Worm (Caenorhabditis elegans) whole organism, L4 larva: ENCODE data around the gene mnr-1.

Source experiments
- F26F4.8 ChIP-seq: fragments of 200-800 bp; sonication (Bioruptor generic); conservative IDR thresholded peaks from 2 replicates; pipeline ENCODE4 v1.3.6; 2022; ENCODE audit warnings: missing genetic modification characterization, missing compliant biosample characterization
- Y105C5A.15 ChIP-seq: fragments of 200-800 bp; sonication (Bioruptor generic); IDR thresholded peaks from 2 replicates; pipeline ENCODE4 v1.3.6; 2022; ENCODE audit warnings: missing genetic modification characterization, missing compliant biosample characterization
- ceh-44 ChIP-seq: fragments of 200-800 bp; sonication (Bioruptor generic); IDR thresholded peaks from 2 replicates; pipeline ENCODE4 v1.3.6; 2022; ENCODE audit warnings: missing genetic modification reagents, missing genetic modification characterization, missing compliant biosample characterization
- lin-38 ChIP-seq: fragments of 200-800 bp; sonication (Bioruptor generic); IDR thresholded peaks from 2 replicates; pipeline ENCODE4 v1.3.6; 2022; ENCODE audit warnings: missing genetic modification reagents, missing genetic modification characterization, missing compliant biosample characterization
- madf-9 ChIP-seq: fragments of 200-800 bp; sonication (Bioruptor generic); conservative IDR thresholded peaks from 2 replicates; pipeline ENCODE4 v1.3.6; 2022; ENCODE audit warnings: missing genetic modification reagents, missing genetic modification characterization, missing compliant biosample characterization
- set-16 ChIP-seq: fragments of 200-800 bp; sonication (Bioruptor generic); IDR thresholded peaks from 2 replicates; pipeline ENCODE4 v1.3.6; 2022; ENCODE audit warnings: missing genetic modification reagents, missing genetic modification characterization, missing compliant biosample characterization

The mnr-1 gene

DNA sequence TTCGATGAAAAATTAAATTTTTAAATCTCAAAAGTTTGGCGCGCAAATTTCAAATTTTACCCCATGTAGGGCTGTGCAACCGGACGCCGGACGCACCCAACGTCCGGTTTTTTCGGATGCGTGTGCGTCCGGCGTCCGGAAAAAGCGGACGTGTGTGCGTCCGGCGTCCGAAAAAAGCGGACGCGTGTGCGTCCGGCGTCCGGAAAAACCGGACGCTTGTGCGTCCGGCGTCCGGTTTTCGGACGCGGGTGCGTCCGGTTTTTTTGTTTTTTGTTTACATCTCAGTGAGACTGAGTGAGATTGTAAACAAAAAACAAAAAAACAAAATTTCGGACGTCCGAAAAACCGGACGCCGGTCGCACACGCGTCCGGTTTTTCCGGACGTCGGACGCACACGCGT lies 50.7 kb downstream of the mnr-1 start:
- TF ChIP-seq ceh-44 (GFP tag; lab: Robert Waterston, UW) (0 out of 2 replicates have a peak, but pooled peaks have one; percentile 29), Y105C5A.15 (GFP tag; lab: Robert Waterston, UW) (peak; percentile 58; the same call in 1 of the 2 replicates), set-16 (GFP tag; lab: Robert Waterston, UW) (peak; percentile 84), F26F4.8 (0 out of 2 replicates have a peak, but pooled peaks have one; percentile 63), madf-9 (0 out of 2 replicates have a peak, but pooled peaks have one; percentile 45), lin-38 (peak; percentile 28; the same call in 1 of the 2 replicates)
